Worm (Caenorhabditis elegans) whole organism, late embryonic: ENCODE results near the gene noca-1.

Source experiments
- ama-1 ChIP-seq: fragments of 150-350 bp; optimal IDR thresholded peaks from 2 replicates; lab custom pipeline; 2014
- elt-4 ChIP-seq: sonication (generic microtip); optimal IDR thresholded peaks from 2 replicates; lab custom pipeline; 2016; ENCODE audit warnings: missing genetic modification characterization, missing compliant biosample characterization
- fax-1 ChIP-seq: sonication (generic microtip); optimal IDR thresholded peaks from 2 replicates; lab custom pipeline; 2016; ENCODE audit warnings: missing genotype, missing genetic modification characterization, missing compliant biosample characterization
- hlh-30 ChIP-seq: sonication (generic microtip); optimal IDR thresholded peaks from 2 replicates; lab custom pipeline; 2017; ENCODE audit warnings: antibody characterized with exemption, missing genetic modification characterization, missing compliant biosample characterization; ENCODE audit not compliant: insufficient read depth
- lin-11 ChIP-seq: fragments of 200-800 bp; sonication (Bioruptor generic); optimal IDR thresholded peaks from 2 replicates; lab custom pipeline; 2018; ENCODE audit warnings: mild to moderate bottlenecking, missing genetic modification characterization, missing compliant biosample characterization
- pha-4 ChIP-seq: fragments of 150-350 bp; optimal IDR thresholded peaks from 2 replicates; lab custom pipeline; 2018; ENCODE audit warnings: missing biosample characterization, missing genetic modification reagents, missing genetic modification characterization
- pqm-1 ChIP-seq: sonication (generic microtip); optimal IDR thresholded peaks from 2 replicates; lab custom pipeline; 2016; ENCODE audit warnings: missing genetic modification characterization, missing compliant biosample characterization
- ref-2 ChIP-seq: sonication (generic microtip); optimal IDR thresholded peaks from 2 replicates; lab custom pipeline; 2016; ENCODE audit warnings: missing genetic modification characterization, missing compliant biosample characterization
- rnt-1 ChIP-seq: sonication (generic microtip); optimal IDR thresholded peaks from 2 replicates; lab custom pipeline; 2016; ENCODE audit warnings: missing genetic modification characterization, missing compliant biosample characterization

DNA sequence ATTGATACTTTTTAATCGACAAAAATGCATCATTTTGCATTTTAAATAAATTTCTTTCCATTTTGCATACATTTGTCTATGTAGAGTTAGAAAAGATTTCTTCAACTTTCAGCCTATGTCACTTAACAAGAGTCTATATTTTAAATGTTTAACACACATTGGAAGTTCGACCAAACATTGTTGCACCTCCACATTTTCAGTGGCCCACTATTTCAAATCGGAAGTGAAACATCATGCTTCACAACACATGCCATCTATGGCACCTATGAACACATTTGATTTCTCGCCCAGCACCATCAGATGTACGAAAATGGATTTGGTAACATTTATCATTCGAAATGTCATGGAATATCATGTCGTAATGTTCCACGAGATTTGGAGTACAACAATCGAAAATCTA lies 14.0 kb upstream of the noca-1 start, which contains the start of gene dhc-3:
- TF ChIP-seq hlh-30 (tag; lab: Kevin White, UChicago) = no peak
- no peak for TF ChIP-seq elt-4 (tag; lab: Kevin White, UChicago)
- TF ChIP-seq rnt-1 (tag; lab: Kevin White, UChicago) = no peak
- TF ChIP-seq ref-2 (tag; lab: Kevin White, UChicago) = no peak
- no peak for TF ChIP-seq pqm-1 (tag; lab: Kevin White, UChicago)
- no peak for TF ChIP-seq lin-11 (tag; lab: Kevin White, UChicago)
- no peak for TF ChIP-seq ama-1
- TF ChIP-seq pha-4 (tag; lab: Kevin White, UChicago) = no peak
- no peak for TF ChIP-seq fax-1 (tag; lab: Kevin White, UChicago)
